Worm (Caenorhabditis elegans): ENCODE results near the gene cpr-1.

ce11 chrV:11933196-11934028, 41.9 kb upstream of the cpr-1 start, which contains the start of the genes aman-2 and F58H1.3:
- no peak for TF ChIP-seq ceh-82 (tag; optimal IDR thresholded peaks at IDR 0.05)
- no peak for TF ChIP-seq nhr-21 (tag; optimal IDR thresholded peaks at IDR 0.05)
- no peak for TF ChIP-seq unc-62 (GFP tag; optimal IDR thresholded peaks at IDR 0.05)
- no peak for TF ChIP-seq F13H6.1 (tag; optimal IDR thresholded peaks at IDR 0.05)
- no peak for TF ChIP-seq blmp-1 (tag; optimal IDR thresholded peaks at IDR 0.05; ENCODE audit: insufficient read depth)
